Worm (Caenorhabditis elegans): ENCODE results near the gene F58H7.5.

ce11 chrIV:884707-885394, 34.9 kb upstream of the F58H7.5 start, which contains the start of gene mak-2:
- TF ChIP-seq ama-1 (optimal IDR thresholded peaks at IDR 0.05) (no peak), aly-2 (tag; optimal IDR thresholded peaks at IDR 0.05) (no peak), lin-39 (tag; optimal IDR thresholded peaks at IDR 0.05) (no peak), egl-27 (tag; optimal IDR thresholded peaks at IDR 0.05) (no peak), zag-1 (tag; optimal IDR thresholded peaks at IDR 0.05) (no peak)

Measured in whole organism, L2 larva.